Worm (Caenorhabditis elegans): ENCODE data around the gene fubl-3.

DNA sequence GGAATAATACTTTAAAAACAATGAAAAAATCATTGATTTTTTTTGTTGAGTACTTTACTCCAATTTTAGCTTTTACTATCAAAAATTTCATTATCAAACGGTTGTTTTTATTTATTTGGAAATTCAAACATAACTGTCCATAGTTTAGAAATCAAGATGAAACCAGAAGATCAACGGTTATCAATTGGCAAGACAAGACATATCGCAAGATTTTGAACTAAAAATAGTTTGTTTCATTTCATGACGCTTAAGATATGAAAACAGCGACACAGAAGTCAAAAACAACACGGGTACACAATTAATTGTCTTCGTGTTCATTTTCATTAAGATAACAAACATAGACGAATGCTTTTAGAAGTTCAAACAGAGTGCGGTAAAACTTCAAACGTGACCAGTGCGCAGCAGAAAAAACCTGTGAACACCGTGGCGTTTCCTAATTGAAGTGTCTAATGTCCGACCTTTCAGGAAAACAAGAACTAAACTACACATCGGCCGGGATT lies 16.7 kb upstream of the fubl-3 start:
- TF ChIP-seq unc-120 (tag; optimal IDR thresholded peaks at IDR 0.05; ENCODE audit: poor library complexity, severe bottlenecking) (no peak), unc-39 (tag; optimal IDR thresholded peaks at IDR 0.05) (no peak), flh-1 (GFP tag; optimal IDR thresholded peaks at IDR 0.05) (no peak), unc-62 (GFP tag; optimal IDR thresholded peaks at IDR 0.05) (no peak), ztf-11 (tag; optimal IDR thresholded peaks at IDR 0.05) (no peak), ces-1 (GFP tag; optimal IDR thresholded peaks at IDR 0.05) (no peak), cnd-1 (tag; optimal IDR thresholded peaks at IDR 0.05) (no peak), lsy-2 (tag; optimal IDR thresholded peaks at IDR 0.05) (no peak), snpc-4 (tag; optimal IDR thresholded peaks at IDR 0.05) (no peak), nhr-28 (tag; optimal IDR thresholded peaks at IDR 0.05) (no peak), lin-13 (tag; optimal IDR thresholded peaks at IDR 0.05) (no peak), drap-1 (GFP tag; optimal IDR thresholded peaks at IDR 0.05) (no peak), nhr-12 (tag; optimal IDR thresholded peaks at IDR 0.05) (no peak), elt-1 (tag; optimal IDR thresholded peaks at IDR 0.05; ENCODE audit: borderline replicate concordance, insufficient read depth) (no peak)
